Fruit fly (Drosophila melanogaster) whole organism, embryonic: ENCODE results near the gene Pif1B.

ENCODE experiments used
- Ada2b ChIP-seq: fragments of 200-800 bp; sonication (Bioruptor generic); IDR thresholded peaks from 2 replicates; pipeline ENCODE4 v1.3.6; 2022; ENCODE audit warnings: missing biosample characterization, missing genetic modification characterization
- Asciz ChIP-seq: fragments of 200-800 bp; sonication (Bioruptor generic); optimal IDR thresholded peaks from 2 replicates; lab custom pipeline; 2017; ENCODE audit warnings: missing biosample characterization, mild to moderate bottlenecking, missing genetic modification characterization, missing genetic modification reagents
- CG10462 ChIP-seq: fragments of 200-800 bp; sonication (Bioruptor generic); optimal IDR thresholded peaks from 2 replicates; lab custom pipeline; 2016; ENCODE audit warnings: missing biosample characterization, missing genetic modification characterization
- CG10565 ChIP-seq: fragments of 200-800 bp; sonication (Bioruptor generic); optimal IDR thresholded peaks from 3 replicates; lab custom pipeline; 2016; ENCODE audit warnings: missing biosample characterization, mild to moderate bottlenecking, missing genetic modification characterization
- CG10959 ChIP-seq: fragments of 200-800 bp; sonication (Bioruptor generic); IDR thresholded peaks from 2 replicates; pipeline ENCODE4 v1.3.6; 2022; ENCODE audit warnings: missing biosample characterization, missing genetic modification characterization
- CG11456 ChIP-seq: fragments of 200-800 bp; sonication (Bioruptor generic); IDR thresholded peaks from 3 replicates; pipeline ENCODE4 v1.3.6; 2022; ENCODE audit warnings: missing biosample characterization, missing genetic modification characterization
- CG11560 ChIP-seq: fragments of 200-800 bp; sonication (Bioruptor generic); IDR thresholded peaks from 3 replicates; pipeline ENCODE4 v1.3.6; 2022; ENCODE audit warnings: missing biosample characterization, missing genetic modification characterization
- CG14014 ChIP-seq: fragments of 200-800 bp; sonication (Bioruptor generic); IDR thresholded peaks from 2 replicates; pipeline ENCODE4 v1.3.6; 2022; ENCODE audit warnings: missing biosample characterization, missing genetic modification characterization
- CG16813 ChIP-seq: fragments of 200-800 bp; sonication (Bioruptor generic); IDR thresholded peaks from 3 replicates; pipeline ENCODE4 v1.3.6; 2022; ENCODE audit warnings: missing biosample characterization, missing genetic modification characterization; ENCODE audit not compliant: partially characterized antibody
- CG16863 ChIP-seq: fragments of 200-800 bp; sonication (Bioruptor generic); optimal IDR thresholded peaks from 3 replicates; lab custom pipeline; 2016; ENCODE audit warnings: missing biosample characterization, missing genetic modification characterization
- CG2199 ChIP-seq: fragments of 200-800 bp; sonication (Bioruptor generic); IDR thresholded peaks from 3 replicates; pipeline ENCODE4 v1.3.6; 2022; ENCODE audit warnings: missing biosample characterization, missing genetic modification characterization
- CG32532 ChIP-seq: fragments of 200-800 bp; sonication (Bioruptor generic); IDR thresholded peaks from 2 replicates; pipeline ENCODE4 v1.3.6; 2022; ENCODE audit warnings: missing biosample characterization, missing genetic modification characterization
- CG32767 ChIP-seq: fragments of 200-800 bp; sonication (Bioruptor generic); IDR thresholded peaks from 2 replicates; pipeline ENCODE4 v1.3.6; 2022; ENCODE audit warnings: missing biosample characterization, missing genetic modification characterization
- CG4282 ChIP-seq: fragments of 200-800 bp; sonication (Bioruptor generic); optimal IDR thresholded peaks from 2 replicates; lab custom pipeline; 2016; ENCODE audit warnings: missing biosample characterization, missing genetic modification characterization
- CG6683 ChIP-seq: fragments of 200-800 bp; sonication (Bioruptor generic); optimal IDR thresholded peaks from 2 replicates; lab custom pipeline; 2017; ENCODE audit warnings: missing biosample characterization, mild to moderate bottlenecking, missing genetic modification characterization, missing genetic modification reagents
- CG6791 ChIP-seq: fragments of 200-800 bp; sonication (Bioruptor generic); IDR thresholded peaks from 3 replicates; pipeline ENCODE4 v1.3.6; 2022; ENCODE audit warnings: missing biosample characterization, missing genetic modification characterization; ENCODE audit not compliant: partially characterized antibody
- CG9797 ChIP-seq: fragments of 200-800 bp; sonication (Bioruptor generic); optimal IDR thresholded peaks from 3 replicates; lab custom pipeline; 2018; ENCODE audit warnings: missing biosample characterization, mild to moderate bottlenecking, missing genetic modification characterization
- Camta ChIP-seq: fragments of 200-800 bp; sonication (Bioruptor generic); optimal IDR thresholded peaks from 2 replicates; lab custom pipeline; 2016; ENCODE audit warnings: missing biosample characterization, missing genetic modification characterization
- CrebB ChIP-seq: fragments of 200-800 bp; sonication (Bioruptor generic); optimal IDR thresholded peaks from 3 replicates; lab custom pipeline; 2018; ENCODE audit warnings: missing biosample characterization, mild to moderate bottlenecking, missing genetic modification characterization
- Doc3 ChIP-seq: fragments of 200-800 bp; sonication (Bioruptor generic); IDR thresholded peaks from 3 replicates; pipeline ENCODE4 v1.3.6; 2022; ENCODE audit warnings: missing biosample characterization, missing genetic modification characterization; ENCODE audit not compliant: partially characterized antibody
- Drgx ChIP-seq: fragments of 200-800 bp; sonication (Bioruptor generic); IDR thresholded peaks from 2 replicates; pipeline ENCODE4 v1.3.6; 2022; ENCODE audit warnings: missing biosample characterization, missing genetic modification characterization
- H15 ChIP-seq: fragments of 200-800 bp; sonication (Bioruptor generic); IDR thresholded peaks from 3 replicates; pipeline ENCODE4 v1.3.6; 2022; ENCODE audit warnings: missing biosample characterization, missing genetic modification characterization
- Hand ChIP-seq: fragments of 200-800 bp; sonication (Bioruptor generic); optimal IDR thresholded peaks from 2 replicates; lab custom pipeline; 2017; ENCODE audit warnings: mild to moderate bottlenecking, missing biosample characterization, missing genetic modification reagents, missing genetic modification characterization
- Lim3 ChIP-seq: fragments of 200-800 bp; sonication (Bioruptor generic); IDR thresholded peaks from 2 replicates; pipeline ENCODE4 v1.3.6; 2022; ENCODE audit warnings: missing biosample characterization, missing genetic modification characterization
- Max ChIP-seq: fragments of 200-800 bp; sonication (Bioruptor generic); optimal IDR thresholded peaks from 2 replicates; lab custom pipeline; 2016; ENCODE audit warnings: missing biosample characterization, mild to moderate bottlenecking, missing genetic modification characterization
- NK7.1 ChIP-seq: fragments of 200-800 bp; sonication (Bioruptor generic); optimal IDR thresholded peaks from 3 replicates; lab custom pipeline; 2016; ENCODE audit warnings: missing biosample characterization, missing genetic modification characterization
- Six4 ChIP-seq: fragments of 200-800 bp; sonication (Bioruptor generic); optimal IDR thresholded peaks from 2 replicates; lab custom pipeline; 2016; ENCODE audit warnings: missing biosample characterization, missing genetic modification characterization
- amos ChIP-seq: fragments of 200-800 bp; sonication (Bioruptor generic); IDR thresholded peaks from 2 replicates; pipeline ENCODE4 v1.3.6; 2022; ENCODE audit warnings: missing biosample characterization, missing genetic modification characterization; ENCODE audit not compliant: partially characterized antibody
- ara ChIP-seq: fragments of 200-800 bp; sonication (Bioruptor generic); IDR thresholded peaks from 2 replicates; pipeline ENCODE4 v1.3.6; 2022; ENCODE audit warnings: missing biosample characterization, missing genetic modification characterization
- ash1 ChIP-seq: fragments of 200-800 bp; sonication (Bioruptor generic); optimal IDR thresholded peaks from 2 replicates; lab custom pipeline; 2018; ENCODE audit warnings: missing biosample characterization, mild to moderate bottlenecking, missing genetic modification characterization
- dm ChIP-seq: fragments of 200-800 bp; sonication (Bioruptor generic); optimal IDR thresholded peaks from 3 replicates; lab custom pipeline; 2016; ENCODE audit warnings: missing biosample characterization, missing genetic modification characterization
- dmrt11E ChIP-seq: fragments of 200-800 bp; sonication (Bioruptor generic); optimal IDR thresholded peaks from 3 replicates; lab custom pipeline; 2018; ENCODE audit warnings: missing biosample characterization, mild to moderate bottlenecking, missing genetic modification characterization, moderate library complexity
- esg ChIP-seq: fragments of 200-800 bp; sonication (Bioruptor generic); conservative IDR thresholded peaks from 2 replicates; pipeline ENCODE4 v1.3.6; 2022; ENCODE audit warnings: missing biosample characterization, missing genetic modification characterization
- grau ChIP-seq: fragments of 200-800 bp; optimal IDR thresholded peaks from 3 replicates; lab custom pipeline; 2019; ENCODE audit warnings: missing biosample characterization, mild to moderate bottlenecking, missing genetic modification characterization, moderate library complexity
- lab ChIP-seq: fragments of 200-800 bp; sonication (Bioruptor generic); optimal IDR thresholded peaks from 3 replicates; lab custom pipeline; 2017; ENCODE audit warnings: missing biosample characterization, missing genetic modification characterization, mild to moderate bottlenecking, moderate library complexity, missing genetic modification reagents
- lbe ChIP-seq: fragments of 200-800 bp; sonication (Bioruptor generic); optimal IDR thresholded peaks from 2 replicates; lab custom pipeline; 2016; ENCODE audit warnings: missing biosample characterization, mild to moderate bottlenecking, missing genetic modification characterization
- lola ChIP-seq, 3 experiments: fragments of >200 bp in 2 of 3; fragments of 200-800 bp in 1 of 3; sonication (Bioruptor generic) in 1 of 3; optimal IDR thresholded peaks; 2 replicates each; lab custom pipeline; 2017 to 2019; ENCODE audit warnings: missing biosample characterization in 3 of 3, missing genetic modification characterization in 3 of 3, mild to moderate bottlenecking in 1 of 3, moderate library complexity in 1 of 3
- oc ChIP-seq: fragments of 200-800 bp; sonication (Bioruptor generic); optimal IDR thresholded peaks from 2 replicates; lab custom pipeline; 2018; ENCODE audit warnings: missing biosample characterization, mild to moderate bottlenecking, missing genetic modification characterization, moderate library complexity
- odd ChIP-seq: fragments of 200-800 bp; sonication (Bioruptor generic); optimal IDR thresholded peaks from 2 replicates; lab custom pipeline; 2017; ENCODE audit warnings: missing biosample characterization, mild to moderate bottlenecking, missing genetic modification characterization
- otp ChIP-seq: fragments of 200-800 bp; sonication (Bioruptor generic); IDR thresholded peaks from 3 replicates; pipeline ENCODE4, ENCODE4 v1.3.6; 2022; ENCODE audit warnings: missing biosample characterization, missing genetic modification characterization
- p53 ChIP-seq: fragments of 200-800 bp; sonication (Bioruptor generic); optimal IDR thresholded peaks from 2 replicates; lab custom pipeline; 2016; ENCODE audit warnings: missing biosample characterization, missing genetic modification characterization
- phol ChIP-seq: fragments of 200-800 bp; sonication (Bioruptor generic); optimal IDR thresholded peaks from 3 replicates; lab custom pipeline; 2018; ENCODE audit warnings: missing biosample characterization, mild to moderate bottlenecking, missing genetic modification characterization, moderate library complexity
- ro ChIP-seq: fragments of 200-800 bp; sonication (Bioruptor generic); IDR thresholded peaks from 2 replicates; pipeline ENCODE4 v1.3.6; 2022; ENCODE audit warnings: missing biosample characterization, missing genetic modification characterization
- row ChIP-seq: fragments of 200-800 bp; sonication (Bioruptor generic); IDR thresholded peaks from 3 replicates; pipeline ENCODE4 v1.3.6; 2022; ENCODE audit warnings: missing biosample characterization, missing genetic modification characterization
- schlank ChIP-seq: fragments of 200-800 bp; sonication (Bioruptor generic); optimal IDR thresholded peaks from 2 replicates; lab custom pipeline; 2018; ENCODE audit warnings: missing biosample characterization, mild to moderate bottlenecking, missing genetic modification characterization
- scrt ChIP-seq: fragments of 200-800 bp; sonication (Bioruptor generic); optimal IDR thresholded peaks from 2 replicates; lab custom pipeline; 2018; ENCODE audit warnings: missing biosample characterization, mild to moderate bottlenecking, missing genetic modification characterization, moderate library complexity
- sens-2 ChIP-seq: fragments of 200-800 bp; sonication (Bioruptor generic); IDR thresholded peaks from 2 replicates; pipeline ENCODE4 v1.3.6; 2022; ENCODE audit warnings: missing biosample characterization, missing genetic modification characterization
- wdn ChIP-seq: fragments of 200-800 bp; sonication (Bioruptor generic); IDR thresholded peaks from 2 replicates; pipeline ENCODE4 v1.3.6; 2022; ENCODE audit warnings: missing biosample characterization, missing genetic modification characterization
- yki ChIP-seq: fragments of >200 bp; optimal IDR thresholded peaks from 3 replicates; lab custom pipeline; 2018

Gene Pif1B

dm6 chr3R:8810397-8811184 lies 9.6 kb upstream of the Pif1B start (continued):
- TF ChIP-seq CG16863 (GFP tag; lab: Kevin White, UChicago) (peak; percentile 84), CG10565 (no peak), CG11456 (GFP tag; lab: Robert Waterston, UW) (0 out of 3 replicates have a peak, but pooled peaks have one; percentile 38), CG32532 (GFP tag; lab: Robert Waterston, UW) (peak; percentile 84), NK7.1 (GFP tag; lab: Kevin White, UChicago) (peak; percentile 22), lola (GFP tag; optimal IDR thresholded peaks at IDR 0.05; lab: Kevin White, UChicago) (peak in 1 of 3 experiments; percentile 62), scrt (GFP tag; lab: Kevin White, UChicago) (peak; percentile 73), amos (GFP tag; lab: Robert Waterston, UW) (no peak; the same call in 1 of the 2 replicates), CG16813 (GFP tag; lab: Robert Waterston, UW) (no peak), Ada2b (GFP tag; lab: Robert Waterston, UW) (peak; percentile 39; the same call in 1 of the 2 replicates), odd (GFP tag; lab: Kevin White, UChicago) (peak; percentile 94), sens-2 (peak; percentile 52), Camta (GFP tag; lab: Kevin White, UChicago) (peak; percentile 71), schlank (tag; lab: Kevin White, UChicago) (peak; percentile 93), Max (GFP tag; lab: Kevin White, UChicago) (peak; percentile 71), CG2199 (GFP tag; lab: Robert Waterston, UW) (peak; percentile 84), CG10462 (GFP tag; lab: Kevin White, UChicago) (peak; percentile 63), CG9797 (GFP tag; lab: Kevin White, UChicago) (peak; percentile 2), ro (GFP tag; lab: Robert Waterston, UW) (no peak), Asciz (GFP tag; lab: Kevin White, UChicago) (peak; percentile 94), H15 (0 out of 3 replicates have a peak, but pooled peaks have one; percentile 16), phol (peak; percentile 29), CG14014 (GFP tag; lab: Robert Waterston, UW) (peak; percentile 85; the same call in 1 of the 2 replicates), CG11560 (tag; lab: Robert Waterston, UW) (no peak), CG6683 (GFP tag; lab: Kevin White, UChicago) (peak; percentile 73), Drgx (peak; percentile 76), Lim3 (GFP tag; lab: Robert Waterston, UW) (no peak; the same call in 1 of the 2 replicates), CG4282 (peak; percentile 73), CG10959 (GFP tag; lab: Robert Waterston, UW) (peak; percentile 79), ara (GFP tag; lab: Robert Waterston, UW) (peak; percentile 87), lbe (GFP tag; lab: Kevin White, UChicago) (peak; percentile 79), lab (GFP tag; lab: Kevin White, UChicago) (peak; percentile 95), CG32767 (peak; percentile 38; the same call in 1 of the 2 replicates), Doc3 (no peak), oc (tag; lab: Kevin White, UChicago) (peak; percentile 87), yki (no peak), row (GFP tag; lab: Robert Waterston, UW) (no peak; the same call in 2 of the 3 replicates), Hand (GFP tag; lab: Kevin White, UChicago) (peak; percentile 85), esg (GFP tag; lab: Robert Waterston, UW) (no peak), otp (GFP tag; lab: Robert Waterston, UW) (peak; percentile 89), ash1 (GFP tag; lab: Kevin White, UChicago) (peak; percentile 99), CrebB (tag; lab: Kevin White, UChicago) (peak; percentile 97), dm (peak; percentile 59), Six4 (GFP tag; lab: Kevin White, UChicago) (peak; percentile 50), CG6791 (GFP tag; lab: Robert Waterston, UW) (no peak), p53 (peak; percentile 62), dmrt11E (tag; lab: Kevin White, UChicago) (peak; percentile 77), grau (tag; lab: Kevin White, UChicago) (peak; percentile 57), wdn (GFP tag; lab: Robert Waterston, UW) (peak; percentile 47; the same call in 1 of the 2 replicates)
